Worm (Caenorhabditis elegans): ENCODE measurements around the gene twk-26.

ce11 chrX:3089423-3089822 lies 34.8 kb upstream of the twk-26 start, which contains the start of gene pccb-1:
- TF ChIP-seq him-1 (tag; optimal IDR thresholded peaks at IDR 0.05), result no peak
- TF ChIP-seq dao-5 (tag; optimal IDR thresholded peaks at IDR 0.05), result no peak
- TF ChIP-seq W03F9.2 (tag; optimal IDR thresholded peaks at IDR 0.05), result no peak
